Fruit fly (Drosophila melanogaster): Measurements from ENCODE around the gene Mst27D.

DNA sequence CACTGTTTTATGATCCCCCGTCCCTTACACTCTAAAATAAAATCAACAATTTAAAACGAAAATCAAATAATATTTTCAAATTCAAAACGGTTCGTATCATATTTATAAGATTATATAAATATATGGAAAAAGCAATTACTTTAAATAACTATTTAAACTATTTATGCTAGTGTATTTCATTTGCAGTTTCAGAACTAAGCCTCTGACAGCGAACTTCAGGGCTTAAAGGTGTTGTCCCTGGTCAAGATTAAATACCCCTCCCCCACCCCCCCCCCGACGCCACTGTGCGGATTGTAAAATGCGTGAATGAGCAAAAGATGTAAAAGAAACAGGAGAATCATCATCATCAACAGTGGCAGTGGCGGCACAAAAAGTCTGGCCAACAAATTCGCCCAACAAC, 16.2 kb upstream of the Mst27D start:
- no peak for TF ChIP-seq Opbp (GFP tag; IDR thresholded peaks at IDR 0.05; ENCODE audit: partially characterized antibody)
- TF ChIP-seq Pdp1 (GFP tag; optimal IDR thresholded peaks at IDR 0.05) = no peak
- TF ChIP-seq CG31441 (GFP tag; IDR thresholded peaks at IDR 0.05) = no peak
- TF ChIP-seq NK7.1 (GFP tag; optimal IDR thresholded peaks at IDR 0.05) = no peak
- TF ChIP-seq CG7928 (GFP tag; optimal IDR thresholded peaks at IDR 0.05) = no peak
- TF ChIP-seq CG15514 (GFP tag; optimal IDR thresholded peaks at IDR 0.05) = no peak

Data from whole organism, embryonic.